Fruit fly (Drosophila melanogaster) whole organism, embryonic: ENCODE measurements around the gene isoQC.

Source experiments
- Ada2b ChIP-seq: fragments of 200-800 bp; sonication (Bioruptor generic); IDR thresholded peaks from 2 replicates; pipeline ENCODE4 v1.3.6; 2022; ENCODE audit warnings: missing biosample characterization, missing genetic modification characterization
- B-H2 ChIP-seq: fragments of 200-800 bp; sonication (Bioruptor generic); optimal IDR thresholded peaks from 2 replicates; lab custom pipeline; 2018; ENCODE audit warnings: missing biosample characterization, mild to moderate bottlenecking, missing genetic modification characterization
- Bdp1 ChIP-seq: fragments of 200-800 bp; sonication (Bioruptor generic); optimal IDR thresholded peaks from 3 replicates; lab custom pipeline; 2016; ENCODE audit warnings: missing biosample characterization, missing genetic modification characterization
- Blimp-1 ChIP-seq: fragments of 200-800 bp; sonication (Bioruptor generic); optimal IDR thresholded peaks from 3 replicates; lab custom pipeline; 2018; ENCODE audit warnings: missing biosample characterization, missing genetic modification characterization, mild to moderate bottlenecking, moderate library complexity, missing genetic modification reagents
- BtbVII ChIP-seq: fragments of 200-800 bp; sonication (Bioruptor generic); optimal IDR thresholded peaks from 3 replicates; lab custom pipeline; 2017; ENCODE audit warnings: missing biosample characterization, mild to moderate bottlenecking, missing genetic modification characterization
- CG10543 ChIP-seq: fragments of 200-800 bp; sonication (Bioruptor generic); optimal IDR thresholded peaks from 3 replicates; lab custom pipeline; 2017; ENCODE audit warnings: missing biosample characterization, mild to moderate bottlenecking, missing genetic modification characterization, moderate library complexity
- CG11504 ChIP-seq: fragments of 200-800 bp; sonication (Bioruptor generic); optimal IDR thresholded peaks from 3 replicates; lab custom pipeline; 2019; ENCODE audit warnings: missing biosample characterization, mild to moderate bottlenecking, missing genetic modification characterization, moderate library complexity
- CG12299 ChIP-seq: fragments of 200-800 bp; sonication (Bioruptor generic); optimal IDR thresholded peaks from 2 replicates; lab custom pipeline; 2018; ENCODE audit warnings: missing biosample characterization, mild to moderate bottlenecking, missing genetic modification characterization
- CG13775 ChIP-seq: fragments of 200-800 bp; sonication (Bioruptor generic); optimal IDR thresholded peaks from 3 replicates; lab custom pipeline; 2017; ENCODE audit warnings: missing biosample characterization, mild to moderate bottlenecking, missing genetic modification characterization
- CG15073 ChIP-seq: fragments of 200-800 bp; sonication (Bioruptor generic); optimal IDR thresholded peaks from 2 replicates; lab custom pipeline; 2016; ENCODE audit warnings: missing biosample characterization, missing genetic modification characterization
- CG16779 ChIP-seq: fragments of 200-800 bp; sonication (Bioruptor generic); IDR thresholded peaks from 2 replicates; pipeline ENCODE4 v1.3.6; 2022; ENCODE audit warnings: missing biosample characterization, missing genetic modification characterization
- CG17186 ChIP-seq: fragments of 200-800 bp; sonication (Bioruptor generic); optimal IDR thresholded peaks from 3 replicates; lab custom pipeline; 2017; ENCODE audit warnings: missing biosample characterization, missing genetic modification reagents, missing genetic modification characterization
- CG18599 ChIP-seq: fragments of 200-800 bp; sonication (Bioruptor generic); optimal IDR thresholded peaks from 3 replicates; lab custom pipeline; 2017; ENCODE audit warnings: missing biosample characterization, missing genetic modification characterization, mild to moderate bottlenecking, moderate library complexity, missing genetic modification reagents
- CG2116 ChIP-seq: fragments of 200-800 bp; sonication (Bioruptor generic); optimal IDR thresholded peaks from 3 replicates; lab custom pipeline; 2018; ENCODE audit warnings: missing biosample characterization, mild to moderate bottlenecking, missing genetic modification characterization
- CG31441 ChIP-seq: fragments of 200-800 bp; sonication (Bioruptor generic); IDR thresholded peaks from 2 replicates; pipeline ENCODE4 v1.3.6; 2022; ENCODE audit warnings: missing biosample characterization, missing genetic modification characterization
- CG3281 ChIP-seq: fragments of 200-800 bp; sonication (Bioruptor generic); optimal IDR thresholded peaks from 3 replicates; lab custom pipeline; 2017; ENCODE audit warnings: missing biosample characterization, mild to moderate bottlenecking, missing genetic modification characterization
- CG3726 ChIP-seq: fragments of 200-800 bp; sonication (Bioruptor generic); IDR thresholded peaks from 3 replicates; pipeline ENCODE4, ENCODE4 v1.3.6; 2022; ENCODE audit warnings: missing biosample characterization, missing genetic modification characterization
- CG6272 ChIP-seq: fragments of 200-800 bp; sonication (Bioruptor generic); IDR thresholded peaks from 2 replicates; pipeline ENCODE4 v1.3.6; 2022; ENCODE audit warnings: missing biosample characterization, missing genetic modification characterization
- CG6683 ChIP-seq: fragments of 200-800 bp; sonication (Bioruptor generic); optimal IDR thresholded peaks from 2 replicates; lab custom pipeline; 2017; ENCODE audit warnings: missing biosample characterization, mild to moderate bottlenecking, missing genetic modification characterization, missing genetic modification reagents
- CG6689 ChIP-seq: fragments of 200-800 bp; sonication (Bioruptor generic); IDR thresholded peaks from 2 replicates; pipeline ENCODE4 v1.3.6; 2022; ENCODE audit warnings: missing biosample characterization, missing genetic modification characterization
- CG6854 ChIP-seq: fragments of 200-800 bp; sonication (Bioruptor generic); optimal IDR thresholded peaks from 3 replicates; lab custom pipeline; 2017; ENCODE audit warnings: missing biosample characterization, mild to moderate bottlenecking, missing genetic modification characterization
- CG7357 ChIP-seq: fragments of 200-800 bp; sonication (Bioruptor generic); IDR thresholded peaks from 3 replicates; pipeline ENCODE4 v1.3.6; 2022; ENCODE audit warnings: missing biosample characterization, missing genetic modification characterization
- CG7928 ChIP-seq: fragments of 200-800 bp; sonication (Bioruptor generic); optimal IDR thresholded peaks from 2 replicates; lab custom pipeline; 2017; ENCODE audit warnings: missing biosample characterization, mild to moderate bottlenecking, missing genetic modification characterization
- CG9727 ChIP-seq: fragments of 200-800 bp; sonication (Bioruptor generic); optimal IDR thresholded peaks from 3 replicates; lab custom pipeline; 2017; ENCODE audit warnings: missing biosample characterization, mild to moderate bottlenecking, missing genetic modification characterization
- Dfd ChIP-seq, 2 experiments: fragments of >200 bp; optimal IDR thresholded peaks; 2 replicates each; lab custom pipeline; 2017; ENCODE audit warnings: missing biosample characterization in 2 of 2, missing genetic modification characterization in 2 of 2
- Doc3 ChIP-seq: fragments of 200-800 bp; sonication (Bioruptor generic); IDR thresholded peaks from 3 replicates; pipeline ENCODE4 v1.3.6; 2022; ENCODE audit warnings: missing biosample characterization, missing genetic modification characterization; ENCODE audit not compliant: partially characterized antibody
- Dref ChIP-seq: fragments of 200-800 bp; sonication (Bioruptor generic); IDR thresholded peaks from 2 replicates; pipeline ENCODE4 v1.3.6; 2022; ENCODE audit warnings: missing biosample characterization, missing genetic modification characterization
- Gug ChIP-seq: fragments of 200-800 bp; sonication (Bioruptor generic); IDR thresholded peaks from 4 replicates; pipeline ENCODE4 v1.3.6; 2022; ENCODE audit warnings: missing biosample characterization, missing genetic modification characterization
- Jarid2 ChIP-seq: fragments of 200-800 bp; sonication (Bioruptor generic); optimal IDR thresholded peaks from 3 replicates; lab custom pipeline; 2017; ENCODE audit warnings: mild to moderate bottlenecking, missing biosample characterization, missing genetic modification reagents, missing genetic modification characterization
- MBD-R2 ChIP-seq: fragments of 200-800 bp; sonication (Bioruptor generic); IDR thresholded peaks from 2 replicates; pipeline ENCODE4 v1.3.6; 2022; ENCODE audit warnings: missing biosample characterization, missing genetic modification characterization
- MESR4 ChIP-seq: fragments of 200-800 bp; sonication (Bioruptor generic); optimal IDR thresholded peaks from 2 replicates; lab custom pipeline; 2018; ENCODE audit warnings: missing biosample characterization, mild to moderate bottlenecking, missing genetic modification characterization, moderate library complexity
- Sox100B ChIP-seq: fragments of 200-800 bp; sonication (Bioruptor generic); optimal IDR thresholded peaks from 3 replicates; lab custom pipeline; 2018; ENCODE audit warnings: missing biosample characterization, mild to moderate bottlenecking, missing genetic modification characterization
- Trl ChIP-seq, 3 experiments: fragments of >200 bp in 2 of 3; fragments of 200-800 bp in 1 of 3; sonication (Bioruptor generic) in 1 of 3; optimal IDR thresholded peaks; 2 replicates in 1 of 3; 3 replicates in 2 of 3; lab custom pipeline; 2016 to 2017; ENCODE audit warnings: missing biosample characterization in 1 of 3, missing genetic modification characterization in 1 of 3
- Xrp1 ChIP-seq: fragments of 200-800 bp; sonication (Bioruptor generic); IDR thresholded peaks from 2 replicates; pipeline ENCODE4 v1.3.6; 2022; ENCODE audit warnings: missing biosample characterization, missing genetic modification characterization
- YL-1 ChIP-seq: fragments of 200-800 bp; sonication (Bioruptor generic); optimal IDR thresholded peaks from 3 replicates; lab custom pipeline; 2017; ENCODE audit warnings: missing biosample characterization, mild to moderate bottlenecking, missing genetic modification characterization
- aop ChIP-seq: fragments of 200-800 bp; sonication (Bioruptor generic); IDR thresholded peaks from 2 replicates; pipeline ENCODE4 v1.3.6; 2022; ENCODE audit warnings: missing biosample characterization, missing genetic modification characterization
- ato ChIP-seq: fragments of 200-800 bp; sonication (Bioruptor generic); IDR thresholded peaks from 2 replicates; pipeline ENCODE4 v1.3.6; 2022; ENCODE audit warnings: missing biosample characterization, missing genetic modification characterization; ENCODE audit not compliant: partially characterized antibody
- dati ChIP-seq: fragments of 200-800 bp; sonication (Bioruptor generic); IDR thresholded peaks from 2 replicates; pipeline ENCODE4 v1.3.6; 2022; ENCODE audit warnings: missing biosample characterization, missing genetic modification characterization
- dmrt11E ChIP-seq: fragments of 200-800 bp; sonication (Bioruptor generic); optimal IDR thresholded peaks from 3 replicates; lab custom pipeline; 2018; ENCODE audit warnings: missing biosample characterization, mild to moderate bottlenecking, missing genetic modification characterization, moderate library complexity
- gfzf ChIP-seq: fragments of 200-800 bp; sonication (Bioruptor generic); optimal IDR thresholded peaks from 2 replicates; lab custom pipeline; 2016; ENCODE audit warnings: missing biosample characterization, mild to moderate bottlenecking, missing genetic modification characterization, moderate library complexity
- grau ChIP-seq: fragments of 200-800 bp; optimal IDR thresholded peaks from 3 replicates; lab custom pipeline; 2019; ENCODE audit warnings: missing biosample characterization, mild to moderate bottlenecking, missing genetic modification characterization, moderate library complexity
- grn ChIP-seq: fragments of 200-800 bp; sonication (Bioruptor generic); optimal IDR thresholded peaks from 3 replicates; lab custom pipeline; 2017; ENCODE audit warnings: missing biosample characterization, missing genetic modification characterization
- h ChIP-seq: fragments of >200 bp; optimal IDR thresholded peaks from 2 replicates; lab custom pipeline; 2017
- inv ChIP-seq: fragments of 200-800 bp; sonication (Bioruptor generic); IDR thresholded peaks from 2 replicates; pipeline ENCODE4 v1.3.6; 2022; ENCODE audit warnings: missing biosample characterization, missing genetic modification characterization; ENCODE audit not compliant: partially characterized antibody
- kay ChIP-seq: fragments of 200-800 bp; sonication (Bioruptor generic); optimal IDR thresholded peaks from 2 replicates; lab custom pipeline; 2016; ENCODE audit warnings: missing biosample characterization, missing genetic modification characterization
- lmd ChIP-seq: fragments of 200-800 bp; sonication (Bioruptor generic); IDR thresholded peaks from 2 replicates; pipeline ENCODE4 v1.3.6; 2022; ENCODE audit warnings: missing biosample characterization, missing genetic modification characterization
- peb ChIP-seq: fragments of 200-800 bp; sonication (Bioruptor generic); IDR thresholded peaks from 2 replicates; pipeline ENCODE4 v1.3.6; 2022; ENCODE audit warnings: missing biosample characterization, missing genetic modification characterization
- pnt ChIP-seq: fragments of 200-800 bp; sonication (Bioruptor generic); optimal IDR thresholded peaks from 3 replicates; lab custom pipeline; 2016; ENCODE audit warnings: missing biosample characterization, missing genetic modification characterization
- sna ChIP-seq: fragments of 200-800 bp; sonication (Bioruptor generic); IDR thresholded peaks from 2 replicates; pipeline ENCODE4 v1.3.6; 2022; ENCODE audit warnings: missing biosample characterization, missing genetic modification characterization; ENCODE audit not compliant: partially characterized antibody
- sob ChIP-seq: fragments of 200-800 bp; sonication (Bioruptor generic); IDR thresholded peaks from 2 replicates; pipeline ENCODE4 v1.3.6; 2022; ENCODE audit warnings: missing biosample characterization, missing genetic modification characterization
- sug ChIP-seq: fragments of 200-800 bp; optimal IDR thresholded peaks from 2 replicates; lab custom pipeline; 2019; ENCODE audit warnings: missing biosample characterization, mild to moderate bottlenecking, missing genetic modification characterization, moderate library complexity
- unc-4 ChIP-seq: fragments of 200-800 bp; sonication (Bioruptor generic); IDR thresholded peaks from 2 replicates; pipeline ENCODE4 v1.3.6; 2022; ENCODE audit warnings: missing biosample characterization, missing genetic modification characterization; ENCODE audit not compliant: partially characterized antibody

Gene isoQC

DNA sequence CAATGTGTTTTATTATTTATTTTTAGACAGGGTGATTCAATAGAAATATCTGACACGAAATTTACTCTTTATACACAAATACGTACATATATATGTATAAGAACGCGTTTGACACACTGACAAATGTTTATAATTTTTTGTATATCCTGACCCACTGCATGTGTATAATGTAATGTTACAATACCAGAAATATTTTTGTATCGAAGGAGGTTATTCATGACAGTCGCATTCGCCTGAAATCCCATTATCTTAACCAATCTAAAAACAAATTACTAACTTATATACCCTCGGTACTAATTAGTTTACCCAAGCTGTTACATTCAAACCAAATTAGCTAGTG is 20.0 kb downstream of the isoQC start (continued):
- TF ChIP-seq Doc3 (GFP tag; lab: Robert Waterston, UW) (no peak), Bdp1 (GFP tag; lab: Kevin White, UChicago) (no peak), ato (GFP tag; lab: Robert Waterston, UW) (no peak), CG12299 (no peak), sob (GFP tag; lab: Robert Waterston, UW) (no peak), grau (tag; lab: Kevin White, UChicago) (peak; percentile 54), Jarid2 (no peak), sug (no peak), YL-1 (GFP tag; lab: Kevin White, UChicago) (no peak), Dref (no peak), CG3726 (GFP tag; lab: Robert Waterston, UW) (no peak), gfzf (GFP tag; lab: Kevin White, UChicago) (no peak), peb (no peak), CG3281 (GFP tag; lab: Kevin White, UChicago) (peak; percentile 62), CG6683 (GFP tag; lab: Kevin White, UChicago) (no peak), MESR4 (no peak), CG11504 (peak; percentile 41), CG10543 (no peak), CG6854 (GFP tag; lab: Kevin White, UChicago) (no peak), CG6689 (GFP tag; lab: Robert Waterston, UW) (0 out of 2 replicates have a peak, but pooled peaks have one; percentile 24), Ada2b (GFP tag; lab: Robert Waterston, UW) (no peak), Sox100B (no peak), CG13775 (GFP tag; lab: Kevin White, UChicago) (peak; percentile 8), kay (GFP tag; lab: Kevin White, UChicago) (no peak), B-H2 (no peak), CG31441 (GFP tag; lab: Robert Waterston, UW) (no peak), unc-4 (GFP tag; lab: Robert Waterston, UW) (no peak), CG2116 (GFP tag; lab: Kevin White, UChicago) (no peak), CG17186 (GFP tag; lab: Kevin White, UChicago) (no peak), CG9727 (GFP tag; lab: Kevin White, UChicago) (peak; percentile 34), grn (GFP tag; lab: Kevin White, UChicago) (no peak), dati (GFP tag; lab: Robert Waterston, UW) (no peak), Xrp1 (GFP tag; lab: Robert Waterston, UW) (no peak), Dfd (GFP tag; optimal IDR thresholded peaks at IDR 0.05; lab: Kevin White, UChicago) (no peak), Trl (optimal IDR thresholded peaks at IDR 0.05; lab: Kevin White, UChicago) (no peak), Trl (GFP tag; optimal IDR thresholded peaks at IDR 0.05; lab: Kevin White, UChicago) (no peak), Gug (GFP tag; lab: Robert Waterston, UW) (no peak), sna (GFP tag; lab: Robert Waterston, UW) (no peak), CG6272 (GFP tag; lab: Robert Waterston, UW) (no peak), CG7928 (no peak), BtbVII (GFP tag; lab: Kevin White, UChicago) (no peak), h (lab: Kevin White, UChicago) (no peak), CG16779 (no peak), CG18599 (GFP tag; lab: Kevin White, UChicago) (no peak), Blimp-1 (GFP tag; lab: Kevin White, UChicago) (no peak), dmrt11E (tag; lab: Kevin White, UChicago) (no peak), MBD-R2 (GFP tag; lab: Robert Waterston, UW) (no peak), lmd (GFP tag; lab: Robert Waterston, UW) (peak; percentile 14; the same call in 1 of the 2 replicates), CG15073 (GFP tag; lab: Kevin White, UChicago) (no peak), inv (GFP tag; lab: Robert Waterston, UW) (no peak), aop (GFP tag; lab: Robert Waterston, UW) (no peak), CG7357 (GFP tag; lab: Robert Waterston, UW) (no peak), pnt (GFP tag; lab: Kevin White, UChicago) (no peak)
